Worm (Caenorhabditis elegans) whole organism, mixed stage, embryonic: ENCODE measurements around the gene bud-13.
"Not testable (repeated sequence)": the region's sequence is repeated elsewhere in the genome, so short reads cannot be mapped to it uniquely, and the experiment has no call there.

Experiments used
- M03D4.4 ChIP-seq: sonication (generic microtip); optimal IDR thresholded peaks from 2 replicates; lab custom pipeline; 2017; ENCODE audit warnings: mild to moderate bottlenecking, missing genetic modification characterization, missing compliant biosample characterization
- bed-3 ChIP-seq: fragments of 200-800 bp; sonication (Bioruptor generic); optimal IDR thresholded peaks from 3 replicates; lab custom pipeline; 2018; ENCODE audit warnings: mild to moderate bottlenecking, missing genetic modification characterization, moderate library complexity, missing compliant biosample characterization
- blmp-1 ChIP-seq: fragments of 150-350 bp; optimal IDR thresholded peaks from 2 replicates; lab custom pipeline; 2014; ENCODE audit warnings: missing biosample characterization, missing genetic modification characterization
- ceh-39 ChIP-seq: fragments of 150-350 bp; optimal IDR thresholded peaks from 2 replicates; lab custom pipeline; 2014; ENCODE audit warnings: missing biosample characterization, missing genetic modification characterization
- cnd-1 ChIP-seq: fragments of 200-800 bp; sonication (Bioruptor generic); optimal IDR thresholded peaks from 2 replicates; lab custom pipeline; 2018; ENCODE audit warnings: mild to moderate bottlenecking, missing genetic modification characterization, missing compliant biosample characterization
- drap-1 ChIP-seq: fragments of 200-800 bp; sonication (Bioruptor generic); optimal IDR thresholded peaks from 3 replicates; lab custom pipeline; 2018; ENCODE audit warnings: mild to moderate bottlenecking, missing genetic modification characterization, missing compliant biosample characterization
- elt-1 ChIP-seq: sonication (generic microtip); optimal IDR thresholded peaks from 2 replicates; lab custom pipeline; 2017; ENCODE audit warnings: missing genetic modification characterization, mild to moderate bottlenecking, missing compliant biosample characterization, antibody characterized with exemption, moderate library complexity, borderline replicate concordance; ENCODE audit not compliant: insufficient read depth
- elt-3 ChIP-seq: fragments of 150-350 bp; optimal IDR thresholded peaks from 2 replicates; lab custom pipeline; 2014; ENCODE audit warnings: missing biosample characterization, missing genetic modification characterization
- flh-1 ChIP-seq: fragments of 200-800 bp; sonication (Bioruptor generic); optimal IDR thresholded peaks from 2 replicates; lab custom pipeline; 2018; ENCODE audit warnings: mild to moderate bottlenecking, missing genetic modification characterization, moderate library complexity, missing compliant biosample characterization
- ham-2 ChIP-seq: fragments of 200-800 bp; sonication (Bioruptor generic); optimal IDR thresholded peaks from 2 replicates; lab custom pipeline; 2018; ENCODE audit warnings: mild to moderate bottlenecking, missing genetic modification characterization, missing compliant biosample characterization
- hlh-1 ChIP-seq: fragments of 150-350 bp; optimal IDR thresholded peaks from 2 replicates; lab custom pipeline; 2014; ENCODE audit warnings: missing biosample characterization, missing genetic modification reagents, missing genetic modification characterization
- lin-13 ChIP-seq: fragments of 150-350 bp; optimal IDR thresholded peaks from 2 replicates; lab custom pipeline; 2014; ENCODE audit warnings: missing biosample characterization, missing genetic modification characterization
- lsy-2 ChIP-seq: fragments of 150-350 bp; optimal IDR thresholded peaks from 2 replicates; lab custom pipeline; 2014; ENCODE audit warnings: missing biosample characterization, missing genetic modification characterization
- mab-5 ChIP-seq: fragments of 150-350 bp; optimal IDR thresholded peaks from 2 replicates; lab custom pipeline; 2014; ENCODE audit warnings: missing biosample characterization, missing genetic modification characterization
- mep-1 ChIP-seq: fragments of 150-350 bp; optimal IDR thresholded peaks from 2 replicates; lab custom pipeline; 2017; ENCODE audit warnings: missing biosample characterization, missing genetic modification reagents, missing genetic modification characterization, inconsistent platforms
- mls-2 ChIP-seq: sonication (generic microtip); optimal IDR thresholded peaks from 2 replicates; lab custom pipeline; 2016; ENCODE audit warnings: mild to moderate bottlenecking, missing genetic modification characterization, moderate library complexity, missing compliant biosample characterization
- nhr-12 ChIP-seq: fragments of 150-350 bp; optimal IDR thresholded peaks from 2 replicates; lab custom pipeline; 2014; ENCODE audit warnings: missing biosample characterization, missing genetic modification characterization
- nhr-2 ChIP-seq: fragments of 150-350 bp; optimal IDR thresholded peaks from 2 replicates; lab custom pipeline; 2014; ENCODE audit warnings: missing biosample characterization, missing genetic modification characterization
- nhr-237 ChIP-seq: fragments of 150-350 bp; optimal IDR thresholded peaks from 2 replicates; lab custom pipeline; 2014; ENCODE audit warnings: missing biosample characterization, missing genetic modification characterization
- nhr-28 ChIP-seq: fragments of 150-350 bp; optimal IDR thresholded peaks from 2 replicates; lab custom pipeline; 2014; ENCODE audit warnings: missing biosample characterization, missing genetic modification characterization
- pha-4 ChIP-seq: fragments of 150-350 bp; optimal IDR thresholded peaks from 2 replicates; lab custom pipeline; 2018; ENCODE audit warnings: missing biosample characterization, missing genetic modification reagents, missing genetic modification characterization
- sem-2 ChIP-seq: fragments of 200-800 bp; sonication (Bioruptor generic); optimal IDR thresholded peaks from 2 replicates; lab custom pipeline; 2018; ENCODE audit warnings: mild to moderate bottlenecking, missing genetic modification characterization, missing compliant biosample characterization
- snpc-4 ChIP-seq: fragments of 150-350 bp; optimal IDR thresholded peaks from 2 replicates; lab custom pipeline; 2014; ENCODE audit warnings: missing biosample characterization, missing genetic modification characterization
- sptf-1 ChIP-seq: sonication (generic microtip); optimal IDR thresholded peaks from 2 replicates; lab custom pipeline; 2017; ENCODE audit warnings: mild to moderate bottlenecking, missing genetic modification characterization, moderate library complexity, missing compliant biosample characterization
- tbx-8 ChIP-seq: fragments of 200-800 bp; sonication (Bioruptor generic); optimal IDR thresholded peaks from 2 replicates; lab custom pipeline; 2018; ENCODE audit warnings: mild to moderate bottlenecking, missing genetic modification characterization, moderate library complexity, missing compliant biosample characterization
- unc-39 ChIP-seq: fragments of 150-350 bp; optimal IDR thresholded peaks from 2 replicates; lab custom pipeline; 2014; ENCODE audit warnings: missing biosample characterization, missing genetic modification characterization
- unc-62 ChIP-seq: fragments of 150-350 bp; optimal IDR thresholded peaks from 2 replicates; lab custom pipeline; 2014; ENCODE audit warnings: missing biosample characterization, missing genetic modification reagents, missing genetic modification characterization
- zip-8 ChIP-seq: fragments of 150-350 bp; optimal IDR thresholded peaks from 2 replicates; lab custom pipeline; 2014; ENCODE audit warnings: missing biosample characterization, missing genetic modification characterization
- ztf-11 ChIP-seq: fragments of 150-350 bp; optimal IDR thresholded peaks from 2 replicates; lab custom pipeline; 2014; ENCODE audit warnings: missing biosample characterization, missing genetic modification characterization

The bud-13 gene

ce11 chrIII:8998884-8999283 is 31.4 kb upstream of the bud-13 start:
- TF ChIP-seq mab-5 (no peak), lsy-2 (tag; lab: Kevin White, UChicago) (no peak), zip-8 (tag; lab: Kevin White, UChicago) (no peak), sem-2 (GFP tag; lab: Kevin White, UChicago) (no peak), mep-1 (tag; lab: Kevin White, UChicago) (no peak), sptf-1 (tag; lab: Kevin White, UChicago) (no peak), nhr-28 (no peak)
- TF ChIP-seq, all 35 proteins: peak for 0

ce11 chrIII:8997821-8998220 is 30.3 kb upstream of the bud-13 start:
- no peak for TF ChIP-seq snpc-4
- TF ChIP-seq blmp-1, result no peak
- no peak for TF ChIP-seq elt-3 (tag; lab: Kevin White, UChicago)
- TF ChIP-seq flh-1 (GFP tag; lab: Kevin White, UChicago), result no peak
- TF ChIP-seq nhr-12, result no peak
- TF ChIP-seq nhr-237, result no peak
- TF ChIP-seq elt-1 (tag; lab: Kevin White, UChicago), result no peak
- TF ChIP-seq pha-4, result no peak
- TF ChIP-seq, all 35 proteins: peak for 0

DNA sequence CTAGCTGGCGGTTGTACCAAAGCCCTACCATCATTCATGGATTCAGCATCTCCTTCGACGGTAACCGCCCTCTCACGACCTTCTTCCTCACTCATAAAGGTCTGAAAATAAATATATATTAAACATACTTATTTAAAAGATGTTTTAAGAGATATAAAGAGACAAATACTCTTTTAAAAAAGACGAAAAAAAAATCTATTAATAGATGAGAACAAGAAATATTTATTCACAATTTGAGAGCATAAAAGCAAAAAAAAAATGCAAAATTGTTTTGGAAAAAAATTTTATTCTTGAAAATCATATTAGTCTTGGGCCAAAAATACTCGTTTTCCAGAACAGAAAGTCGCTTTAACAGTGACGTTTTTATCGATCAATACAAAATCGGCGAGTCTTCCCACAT is 29.2 kb upstream of the bud-13 start, which contains the start of gene skat-1:
Gene skat-1 (minus strand): TSS at position 101 of the 400 bp plus-strand sequence.
- TF ChIP-seq ceh-39 (tag; lab: Kevin White, UChicago), result no peak
- TF ChIP-seq elt-3 (tag; lab: Kevin White, UChicago), result no peak
- TF ChIP-seq mab-5, result no peak
- TF ChIP-seq nhr-12, result no peak
- no peak for TF ChIP-seq sem-2 (GFP tag; lab: Kevin White, UChicago)
- no peak for TF ChIP-seq mls-2 (tag; lab: Kevin White, UChicago)
- no peak for TF ChIP-seq unc-62 (GFP tag; lab: Kevin White, UChicago)
- no peak for TF ChIP-seq bed-3 (GFP tag; lab: Kevin White, UChicago)
- TF ChIP-seq ztf-11, result no peak
- no peak for TF ChIP-seq nhr-2 (tag; lab: Kevin White, UChicago)
- TF ChIP-seq zip-8 (tag; lab: Kevin White, UChicago), result no peak
- TF ChIP-seq pha-4, result no peak
- TF ChIP-seq lin-13, result no peak
- TF ChIP-seq drap-1 (GFP tag; lab: Kevin White, UChicago), result no peak
- TF ChIP-seq unc-39 (tag; lab: Kevin White, UChicago), result no peak
- no peak for TF ChIP-seq M03D4.4 (tag; lab: Kevin White, UChicago)
- no peak for TF ChIP-seq nhr-237

DNA sequence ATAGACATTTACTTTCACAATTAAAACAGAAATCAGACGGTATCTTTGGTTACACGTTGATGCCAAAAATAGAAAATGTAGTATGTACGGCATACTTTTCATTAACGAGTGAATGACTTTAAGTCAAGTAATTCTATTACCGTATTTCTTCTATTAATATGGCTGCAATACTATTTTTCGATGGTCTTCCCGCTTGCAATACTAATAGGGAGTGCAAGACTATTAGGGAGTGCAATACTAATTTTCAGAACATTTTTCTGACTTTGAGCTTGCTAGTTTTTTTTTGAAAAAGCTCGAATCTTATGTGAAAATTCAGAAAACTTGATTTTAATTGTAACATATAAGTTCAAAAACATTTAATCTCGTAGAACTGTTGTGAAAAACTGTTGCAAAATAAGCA is 22.2 kb upstream of the bud-13 start, which contains the start of gene R08D7.7:
Gene R08D7.7 (plus strand): TSS at position 301 of the 400 bp plus-strand sequence.
- not testable (repeated sequence) for TF ChIP-seq ham-2 (GFP tag; lab: Kevin White, UChicago); nhr-28; ceh-39 (tag; lab: Kevin White, UChicago)

- TF ChIP-seq pha-4, result no peak
- no peak for TF ChIP-seq sptf-1 (tag; lab: Kevin White, UChicago)
Measured at ce11 chrIII:8988544-8988943, 21.0 kb upstream of the bud-13 start.

DNA sequence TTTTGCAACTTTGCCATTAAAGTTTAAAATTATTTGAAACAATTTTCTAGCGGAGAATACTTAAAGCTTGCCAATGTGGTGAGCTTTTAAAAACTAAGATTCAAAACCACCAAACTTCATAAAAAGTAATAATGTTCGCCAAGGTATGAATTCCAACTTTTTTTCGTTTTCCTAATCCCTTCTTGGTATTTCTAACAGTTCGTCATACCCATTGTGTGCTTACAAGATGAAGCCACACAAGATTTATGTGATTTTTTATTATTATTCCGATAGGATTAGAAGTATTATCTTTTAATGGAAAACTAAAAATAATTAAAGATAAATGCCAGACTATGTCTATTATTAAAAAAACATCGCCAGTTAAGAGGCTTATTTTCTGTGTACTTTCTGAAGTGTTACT is 20.5 kb upstream of the bud-13 start:
- TF ChIP-seq mls-2 (tag; lab: Kevin White, UChicago) (no peak), tbx-8 (GFP tag; lab: Kevin White, UChicago) (no peak), unc-62 (GFP tag; lab: Kevin White, UChicago) (no peak), ham-2 (GFP tag; lab: Kevin White, UChicago) (no peak), M03D4.4 (tag; lab: Kevin White, UChicago) (no peak), cnd-1 (no peak), lin-13 (no peak), bed-3 (GFP tag; lab: Kevin White, UChicago) (no peak), drap-1 (GFP tag; lab: Kevin White, UChicago) (no peak), snpc-4 (no peak), hlh-1 (tag; lab: Kevin White, UChicago) (no peak)

ce11 chrIII:8986872-8987271 is 19.3 kb upstream of the bud-13 start:
- TF ChIP-seq hlh-1 (tag; lab: Kevin White, UChicago) (peak; percentile 5), flh-1 (GFP tag; lab: Kevin White, UChicago) (no peak), elt-3 (tag; lab: Kevin White, UChicago) (peak; percentile 90), ztf-11 (no peak)
